Worm (Caenorhabditis elegans): ENCODE results near the gene doxa-1.
A peak's percentile ranks its signal among the peaks of the same experiment; 100 is the strongest.

Gene doxa-1

ce11 chrIII:8578381-8578780, 2.5 kb upstream of the doxa-1 start:
- TF ChIP-seq elt-1 (tag; optimal IDR thresholded peaks at IDR 0.05) = no peak
- no peak for TF ChIP-seq sem-4 (tag; optimal IDR thresholded peaks at IDR 0.05)
- no peak for TF ChIP-seq lin-39 (tag; optimal IDR thresholded peaks at IDR 0.05)
- no peak for TF ChIP-seq ztf-1 (GFP tag; conservative IDR thresholded peaks at IDR 0.05)
- no peak for TF ChIP-seq lin-13 (GFP tag; optimal IDR thresholded peaks at IDR 0.05)
- TF ChIP-seq lin-11 (tag; optimal IDR thresholded peaks at IDR 0.05) = no peak

- TF ChIP-seq dmd-4 (tag; optimal IDR thresholded peaks at IDR 0.05) = no peak
- TF ChIP-seq fos-1 (tag; optimal IDR thresholded peaks at IDR 0.05) = peak; percentile 4
- TF ChIP-seq sma-9 (GFP tag; optimal IDR thresholded peaks at IDR 0.05) = peak; percentile 11
- TF ChIP-seq sma-9 (tag; optimal IDR thresholded peaks at IDR 0.05) = no peak
- TF ChIP-seq egl-27 (tag; optimal IDR thresholded peaks at IDR 0.05) = no peak
- TF ChIP-seq blmp-1 (tag; optimal IDR thresholded peaks at IDR 0.05; ENCODE audit: insufficient read depth) = peak; percentile 92
- TF ChIP-seq crh-2 (tag; optimal IDR thresholded peaks at IDR 0.05) = peak; percentile 22
- peak; percentile 48 for TF ChIP-seq nhr-25 (tag; optimal IDR thresholded peaks at IDR 0.05)
These were observed 1.5 kb upstream of the doxa-1 start for ce11 chrIII:8579367-8579766.

ce11 chrIII:8588592-8589153, 7.8 kb downstream of the doxa-1 start, which contains the start of gene glr-1:
Gene glr-1, minus strand, starts transcription at chrIII:8588642.
- TF ChIP-seq unc-62 (GFP tag; optimal IDR thresholded peaks at IDR 0.05) (no peak), nhr-23 (tag; optimal IDR thresholded peaks at IDR 0.05) (no peak), ama-1 (optimal IDR thresholded peaks at IDR 0.05) (no peak), skn-1 (tag; optimal IDR thresholded peaks at IDR 0.05) (no peak), snpc-4 (tag; optimal IDR thresholded peaks at IDR 0.05) (no peak), sma-3 (GFP tag; optimal IDR thresholded peaks at IDR 0.05) (no peak), sma-9 (GFP tag; optimal IDR thresholded peaks at IDR 0.05) (no peak), sma-9 (tag; optimal IDR thresholded peaks at IDR 0.05) (no peak), ztf-4 (tag; optimal IDR thresholded peaks at IDR 0.05) (no peak), gmeb-1 (tag; optimal IDR thresholded peaks at IDR 0.05) (no peak), nhr-77 (tag; optimal IDR thresholded peaks at IDR 0.05) (no peak), elt-3 (tag; optimal IDR thresholded peaks at IDR 0.05) (no peak), C34F6.9 (tag; optimal IDR thresholded peaks at IDR 0.05) (no peak), dmd-4 (tag; optimal IDR thresholded peaks at IDR 0.05) (no peak), lin-39 (tag; optimal IDR thresholded peaks at IDR 0.05) (no peak), nhr-237 (tag; optimal IDR thresholded peaks at IDR 0.05) (no peak), peb-1 (tag; optimal IDR thresholded peaks at IDR 0.05) (no peak)

- no peak for TF ChIP-seq aly-2 (tag; optimal IDR thresholded peaks at IDR 0.05)
- TF ChIP-seq nhr-237 (tag; optimal IDR thresholded peaks at IDR 0.05) = no peak
- no peak for TF ChIP-seq sem-4 (tag; optimal IDR thresholded peaks at IDR 0.05)
- no peak for TF ChIP-seq alr-1 (tag; optimal IDR thresholded peaks at IDR 0.05)
- no peak for TF ChIP-seq nhr-12 (tag; optimal IDR thresholded peaks at IDR 0.05)
- TF ChIP-seq peb-1 (tag; optimal IDR thresholded peaks at IDR 0.05) = no peak
These were observed 8.3 kb downstream of the doxa-1 start, which contains the start of gene fip-3 for ce11 chrIII:8589195-8589594. Gene fip-3, minus strand, starts transcription at chrIII:8589488.

- no peak for TF ChIP-seq mbf-1 (tag; optimal IDR thresholded peaks at IDR 0.05)
- no peak for TF ChIP-seq unc-55 (GFP tag; optimal IDR thresholded peaks at IDR 0.05)
- TF ChIP-seq aly-2 (tag; optimal IDR thresholded peaks at IDR 0.05) = no peak
- no peak for TF ChIP-seq dmd-4 (tag; optimal IDR thresholded peaks at IDR 0.05)
- TF ChIP-seq ztf-11 (tag; optimal IDR thresholded peaks at IDR 0.05) = no peak
- TF ChIP-seq sem-4 (tag; optimal IDR thresholded peaks at IDR 0.05) = no peak
- no peak for TF ChIP-seq C34F6.9 (tag; optimal IDR thresholded peaks at IDR 0.05)
- TF ChIP-seq unc-62 (GFP tag; optimal IDR thresholded peaks at IDR 0.05) = no peak
These were observed 10.0 kb downstream of the doxa-1 start, which contains the start of gene fipr-16 for ce11 chrIII:8590882-8591281. Gene fipr-16, minus strand, starts transcription at chrIII:8590982.

ce11 chrIII:8593620-8594019, 12.7 kb downstream of the doxa-1 start, which contains the start of gene C06E1.7:
Gene C06E1.7, minus strand, starts transcription at chrIII:8593720.
- no peak for TF ChIP-seq egl-27 (tag; optimal IDR thresholded peaks at IDR 0.05)
- no peak for TF ChIP-seq nhr-237 (tag; optimal IDR thresholded peaks at IDR 0.05)
- no peak for TF ChIP-seq unc-55 (GFP tag; optimal IDR thresholded peaks at IDR 0.05)
- no peak for TF ChIP-seq ceh-82 (tag; optimal IDR thresholded peaks at IDR 0.05)
